Worm (Caenorhabditis elegans): ENCODE data around the gene T23F11.2.

The T23F11.2 gene

ce11 chrIII:4647878-4648277 is 7.4 kb downstream of the T23F11.2 start, which contains the start of gene T23F11.6:
T23F11.6 (minus strand) TSS chrIII:4647922.
- TF ChIP-seq ceh-48 (tag; optimal IDR thresholded peaks at IDR 0.05) (no peak), ceh-34 (tag; optimal IDR thresholded peaks at IDR 0.05) (no peak), ceh-45 (GFP tag; IDR thresholded peaks at IDR 0.05) (no peak), elt-2 (tag; optimal IDR thresholded peaks at IDR 0.05) (no peak), che-1 (tag; optimal IDR thresholded peaks at IDR 0.05) (no peak), hlh-6 (tag; optimal IDR thresholded peaks at IDR 0.05) (no peak), unc-86 (tag; optimal IDR thresholded peaks at IDR 0.05) (no peak), pha-2 (tag; optimal IDR thresholded peaks at IDR 0.05) (no peak), zip-5 (tag; optimal IDR thresholded peaks at IDR 0.05) (no peak), gmeb-2 (tag; optimal IDR thresholded peaks at IDR 0.05) (no peak), unc-55 (GFP tag; optimal IDR thresholded peaks at IDR 0.05) (no peak), F13H6.1 (tag; optimal IDR thresholded peaks at IDR 0.05) (no peak), tbx-7 (tag; optimal IDR thresholded peaks at IDR 0.05) (no peak), pax-1 (tag; optimal IDR thresholded peaks at IDR 0.05) (no peak), ceh-18 (tag; optimal IDR thresholded peaks at IDR 0.05) (no peak), rnt-1 (tag; optimal IDR thresholded peaks at IDR 0.05) (no peak), ref-2 (tag; optimal IDR thresholded peaks at IDR 0.05) (no peak), ceh-2 (tag; optimal IDR thresholded peaks at IDR 0.05) (no peak), K02D7.2 (tag; optimal IDR thresholded peaks at IDR 0.05) (no peak), ceh-19 (GFP tag; optimal IDR thresholded peaks at IDR 0.05) (no peak)

- TF ChIP-seq ceh-9 (tag; optimal IDR thresholded peaks at IDR 0.05) (no peak), ceh-2 (tag; optimal IDR thresholded peaks at IDR 0.05) (no peak), zip-5 (tag; optimal IDR thresholded peaks at IDR 0.05) (no peak), C08G9.2 (tag; optimal IDR thresholded peaks at IDR 0.05) (no peak), hlh-30 (tag; optimal IDR thresholded peaks at IDR 0.05; ENCODE audit: insufficient read depth) (no peak), syd-9 (tag; optimal IDR thresholded peaks at IDR 0.05) (no peak), nfya-1 (tag; optimal IDR thresholded peaks at IDR 0.05) (no peak), elt-2 (tag; optimal IDR thresholded peaks at IDR 0.05) (no peak), nhr-11 (tag; optimal IDR thresholded peaks at IDR 0.05) (no peak)
Observed at ce11 chrIII:4647341-4647740, 8.0 kb downstream of the T23F11.2 start.

ce11 chrIII:4646246-4646645 is 9.1 kb downstream of the T23F11.2 start, which contains the start of gene pqn-29:
pqn-29 (minus strand) TSS chrIII:4646346.
- no peak for TF ChIP-seq T23F11.4 (GFP tag; optimal IDR thresholded peaks at IDR 0.05)
- no peak for TF ChIP-seq ref-2 (tag; optimal IDR thresholded peaks at IDR 0.05)
- no peak for TF ChIP-seq pha-2 (tag; optimal IDR thresholded peaks at IDR 0.05)
- no peak for TF ChIP-seq mec-3 (tag; optimal IDR thresholded peaks at IDR 0.05; ENCODE audit: borderline replicate concordance)
- TF ChIP-seq nhr-11 (tag; optimal IDR thresholded peaks at IDR 0.05) = no peak
- no peak for TF ChIP-seq C08G9.2 (tag; optimal IDR thresholded peaks at IDR 0.05)
- TF ChIP-seq ceh-22 (tag; optimal IDR thresholded peaks at IDR 0.05) = no peak
- no peak for TF ChIP-seq nhr-232 (tag; optimal IDR thresholded peaks at IDR 0.05)

ce11 chrIII:4643262-4643661 is 12.0 kb downstream of the T23F11.2 start, which contains the start of gene pfas-1:
pfas-1 (minus strand) TSS chrIII:4643310.
- no peak for TF ChIP-seq K09A11.1 (tag; optimal IDR thresholded peaks at IDR 0.05; ENCODE audit: insufficient read depth)
- no peak for TF ChIP-seq K02D7.2 (tag; optimal IDR thresholded peaks at IDR 0.05)
- TF ChIP-seq pag-3 (tag; optimal IDR thresholded peaks at IDR 0.05; ENCODE audit: borderline replicate concordance) = no peak
- no peak for TF ChIP-seq unc-55 (GFP tag; optimal IDR thresholded peaks at IDR 0.05)
- TF ChIP-seq pqm-1 (tag; optimal IDR thresholded peaks at IDR 0.05) = no peak
- no peak for TF ChIP-seq che-1 (tag; optimal IDR thresholded peaks at IDR 0.05)
- no peak for TF ChIP-seq madf-2 (tag; optimal IDR thresholded peaks at IDR 0.05)
- no peak for TF ChIP-seq ceh-31 (tag; optimal IDR thresholded peaks at IDR 0.05)
- no peak for TF ChIP-seq T23F11.4 (GFP tag; optimal IDR thresholded peaks at IDR 0.05)
- no peak for TF ChIP-seq hlh-15 (tag; optimal IDR thresholded peaks at IDR 0.05)
- TF ChIP-seq ceh-22 (tag; optimal IDR thresholded peaks at IDR 0.05) = no peak
- TF ChIP-seq pat-9 (tag; optimal IDR thresholded peaks at IDR 0.05) = no peak
- TF ChIP-seq pha-2 (tag; optimal IDR thresholded peaks at IDR 0.05) = no peak
- TF ChIP-seq elt-4 (tag; optimal IDR thresholded peaks at IDR 0.05) = no peak
- TF ChIP-seq ceh-48 (tag; optimal IDR thresholded peaks at IDR 0.05) = no peak
- no peak for TF ChIP-seq unc-3 (GFP tag; conservative IDR thresholded peaks at IDR 0.05)
- no peak for TF ChIP-seq unc-3 (tag; optimal IDR thresholded peaks at IDR 0.05)
- no peak for TF ChIP-seq hlh-13 (GFP tag; optimal IDR thresholded peaks at IDR 0.05)
- TF ChIP-seq ztf-16 (tag; optimal IDR thresholded peaks at IDR 0.05) = no peak

All from whole organism, late embryonic.